Fruit fly (Drosophila melanogaster) whole organism, prepupa: ENCODE results near the gene CG42750.

ENCODE experiments used
- CG16779 ChIP-seq: fragments of 200-800 bp; sonication (Bioruptor generic); optimal IDR thresholded peaks from 3 replicates; lab custom pipeline; 2017; ENCODE audit warnings: missing biosample characterization, mild to moderate bottlenecking, missing genetic modification characterization
- CG32006 ChIP-seq: fragments of 200-800 bp; sonication (Bioruptor generic); optimal IDR thresholded peaks from 3 replicates; lab custom pipeline; 2017; ENCODE audit warnings: missing biosample characterization, mild to moderate bottlenecking, missing genetic modification characterization
- CG6276 ChIP-seq: fragments of 200-800 bp; sonication (Bioruptor generic); optimal IDR thresholded peaks from 2 replicates; lab custom pipeline; 2017; ENCODE audit warnings: missing biosample characterization, mild to moderate bottlenecking, missing genetic modification characterization
- CG8119 ChIP-seq: fragments of 200-800 bp; sonication (Bioruptor generic); IDR thresholded peaks from 3 replicates; pipeline ENCODE4 v1.3.6; 2022; ENCODE audit warnings: missing biosample characterization, missing genetic modification characterization
- CG8319 ChIP-seq: fragments of 200-800 bp; sonication (Bioruptor generic); optimal IDR thresholded peaks from 3 replicates; lab custom pipeline; 2016; ENCODE audit warnings: missing biosample characterization, missing genetic modification characterization
- Smox ChIP-seq: fragments of 200-800 bp; sonication (Bioruptor generic); optimal IDR thresholded peaks from 3 replicates; lab custom pipeline; 2016; ENCODE audit warnings: missing biosample characterization, missing genetic modification characterization

DNA sequence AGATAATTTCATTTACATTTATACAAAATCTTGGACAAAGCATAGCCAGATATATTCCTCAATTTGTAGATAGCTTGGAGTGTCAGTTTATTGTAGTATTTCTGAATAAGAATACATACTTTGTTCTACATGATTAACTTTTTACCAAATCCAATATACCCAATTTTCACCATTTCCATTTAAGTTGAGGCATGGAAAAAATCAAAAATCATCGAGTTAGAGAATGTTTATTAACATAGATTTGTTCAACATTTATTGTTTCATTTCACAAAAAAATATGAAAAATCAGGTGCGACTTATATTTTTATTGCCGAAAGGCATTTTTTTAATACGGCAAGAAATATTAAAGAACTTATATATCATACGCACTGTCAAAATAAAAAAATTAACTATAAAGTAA lies 149.9 kb downstream of the CG42750 start, which contains the start of gene Grl36b:
- TF ChIP-seq CG8319, result no peak
- no peak for TF ChIP-seq Smox
- TF ChIP-seq CG6276, result no peak
- TF ChIP-seq CG16779, result no peak
- TF ChIP-seq CG8119, result no peak
- TF ChIP-seq CG32006, result no peak
